Fruit fly (Drosophila melanogaster): ENCODE data around the gene knrl.

The knrl gene

DNA sequence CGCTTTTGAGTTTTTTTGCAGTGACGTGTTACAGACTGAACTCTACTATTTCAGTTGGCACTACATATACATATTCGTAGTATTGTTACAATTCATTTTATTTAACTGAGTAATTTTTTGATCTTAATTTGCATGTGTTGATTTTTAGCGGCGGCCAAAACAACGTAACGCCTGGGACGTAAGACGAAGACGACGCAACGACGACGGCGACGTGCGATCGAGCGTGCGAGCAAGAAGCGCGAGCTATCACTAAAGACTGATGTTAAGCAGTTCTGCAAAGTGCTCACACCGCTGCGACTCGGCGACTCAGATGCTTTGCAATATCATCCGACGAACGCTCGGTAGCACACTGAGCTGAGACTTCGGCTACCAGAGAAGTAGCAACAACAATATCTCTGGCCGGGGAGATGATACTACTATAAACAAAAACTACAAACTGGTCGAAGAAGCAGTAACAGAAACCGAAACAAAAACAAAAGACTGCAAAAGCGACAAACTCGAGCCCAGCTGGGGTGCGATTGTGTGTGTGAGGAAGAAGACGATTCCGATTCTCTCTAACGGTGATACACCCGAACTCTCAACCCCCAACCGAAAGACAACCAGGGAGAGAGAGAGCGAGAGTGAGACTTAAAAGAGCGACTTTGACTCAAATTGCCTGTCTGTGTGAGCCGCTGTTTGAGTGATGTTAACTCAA is at the start of gene knrl:
Gene knrl (minus strand): TSS at position 357 of the 694 bp plus-strand sequence.
- no peak for TF ChIP-seq CG17801 (GFP tag; optimal IDR thresholded peaks at IDR 0.05; ENCODE audit: partially characterized antibody)

DNA sequence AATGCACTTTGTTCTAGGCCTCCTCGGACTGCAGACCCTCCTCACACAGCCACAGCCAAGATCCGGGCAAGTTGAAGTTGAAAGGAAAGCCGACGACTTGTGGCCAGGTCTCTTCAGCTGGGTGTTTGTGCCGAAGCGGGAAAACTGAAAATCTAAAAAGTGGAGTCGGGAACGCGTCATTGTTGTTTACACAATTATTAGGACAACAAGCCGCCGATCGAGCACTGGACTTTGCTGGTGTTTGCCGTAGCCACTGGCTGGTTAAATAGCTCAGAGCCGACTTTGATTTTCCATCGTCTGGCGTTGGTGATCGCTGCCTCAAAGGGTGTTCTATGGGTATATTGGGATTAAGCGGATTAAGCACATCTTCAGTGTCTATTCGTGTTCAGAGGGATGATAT is 46.9 kb upstream of the knrl start:
- no peak for TF ChIP-seq CG17801 (GFP tag; optimal IDR thresholded peaks at IDR 0.05; ENCODE audit: partially characterized antibody)

DNA sequence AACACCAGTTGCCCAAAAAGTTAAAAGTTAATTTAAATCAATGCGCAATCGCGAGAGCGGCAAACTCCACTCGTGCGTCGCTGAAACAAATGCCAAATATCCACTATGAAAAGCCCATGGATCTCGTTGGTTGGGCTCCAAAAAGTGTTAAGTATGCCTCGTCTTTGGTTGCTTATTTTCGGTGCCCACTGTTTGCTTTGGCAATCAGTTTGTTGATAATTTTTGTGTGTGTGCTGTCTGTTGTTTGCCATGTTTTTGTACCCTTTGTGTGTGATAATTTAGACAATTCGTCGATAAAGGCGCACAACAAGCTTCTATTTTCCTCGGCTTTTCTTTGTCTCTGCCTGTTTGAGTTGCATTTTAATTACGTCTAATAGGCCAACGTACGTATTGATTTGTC is 43.5 kb upstream of the knrl start:
- TF ChIP-seq CG17801 (GFP tag; optimal IDR thresholded peaks at IDR 0.05; ENCODE audit: partially characterized antibody): no peak

DNA sequence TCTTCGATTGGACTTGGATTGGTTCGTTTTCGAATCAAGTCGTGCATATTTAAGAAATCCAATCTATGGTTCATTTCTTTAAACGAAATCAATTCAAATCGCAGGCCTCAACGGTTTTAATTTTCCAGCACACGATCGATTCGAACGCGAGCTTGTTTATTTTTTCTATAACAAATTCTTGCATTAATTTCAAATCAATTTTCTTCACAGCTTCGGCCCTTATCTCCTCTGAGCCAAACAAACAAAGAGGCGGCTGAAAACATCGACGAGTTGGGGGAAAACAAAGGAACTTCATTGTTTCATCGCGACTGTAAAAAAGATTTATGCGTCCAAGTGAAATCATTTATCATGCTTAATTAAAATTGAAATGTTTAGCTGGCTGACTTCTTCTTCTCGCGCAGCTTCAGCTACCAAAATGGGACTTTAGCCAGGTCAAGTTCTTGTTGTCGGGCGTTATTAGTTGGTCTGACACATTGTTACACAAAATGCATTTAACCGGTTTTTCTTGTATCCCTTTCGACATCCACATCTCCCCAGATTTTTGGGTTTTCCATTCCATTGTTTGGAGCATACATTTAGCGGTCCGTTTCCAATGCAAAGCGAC is 41.5 kb upstream of the knrl start:
- no peak for TF ChIP-seq CG17801 (GFP tag; optimal IDR thresholded peaks at IDR 0.05; ENCODE audit: partially characterized antibody)

DNA sequence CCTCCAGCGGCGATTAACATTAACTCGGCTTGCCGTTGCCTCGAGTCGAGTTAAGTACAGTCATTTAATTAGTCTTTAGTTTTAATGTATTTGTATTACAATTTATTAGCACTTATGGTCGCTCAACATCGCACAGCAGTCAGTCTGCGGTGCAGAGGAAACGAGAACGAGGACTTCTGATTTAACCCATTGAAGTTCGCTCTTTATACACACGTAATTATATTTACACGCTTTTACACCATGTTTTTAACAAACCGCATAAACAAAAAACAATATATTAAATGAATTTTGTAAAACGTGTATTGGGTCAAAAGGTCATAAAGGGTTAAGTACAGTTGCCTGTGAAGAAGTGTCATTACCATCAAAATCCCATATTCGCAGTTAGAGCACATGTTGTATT is 40.7 kb upstream of the knrl start:
- TF ChIP-seq CG17801 (GFP tag; optimal IDR thresholded peaks at IDR 0.05; ENCODE audit: partially characterized antibody): no peak

DNA sequence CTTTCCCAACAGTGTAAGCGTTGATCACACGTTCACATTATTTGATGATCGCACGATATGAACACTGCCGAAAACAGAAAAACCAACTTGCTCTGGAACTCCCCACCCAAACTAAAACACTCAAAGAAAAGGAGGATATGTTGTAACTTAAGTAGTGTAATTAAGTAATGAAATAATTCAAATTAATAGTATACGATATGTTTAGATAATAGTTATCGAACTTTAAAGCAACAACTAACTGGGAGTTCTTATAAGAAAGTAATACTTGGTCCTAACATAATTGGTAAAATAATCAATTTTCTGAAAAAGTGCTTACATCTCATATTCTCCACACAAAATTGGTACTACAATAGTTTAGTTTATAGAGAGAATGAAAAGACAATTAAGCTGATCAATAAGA is 36.7 kb upstream of the knrl start:
- no peak for TF ChIP-seq CG17801 (GFP tag; optimal IDR thresholded peaks at IDR 0.05; ENCODE audit: partially characterized antibody)

DNA sequence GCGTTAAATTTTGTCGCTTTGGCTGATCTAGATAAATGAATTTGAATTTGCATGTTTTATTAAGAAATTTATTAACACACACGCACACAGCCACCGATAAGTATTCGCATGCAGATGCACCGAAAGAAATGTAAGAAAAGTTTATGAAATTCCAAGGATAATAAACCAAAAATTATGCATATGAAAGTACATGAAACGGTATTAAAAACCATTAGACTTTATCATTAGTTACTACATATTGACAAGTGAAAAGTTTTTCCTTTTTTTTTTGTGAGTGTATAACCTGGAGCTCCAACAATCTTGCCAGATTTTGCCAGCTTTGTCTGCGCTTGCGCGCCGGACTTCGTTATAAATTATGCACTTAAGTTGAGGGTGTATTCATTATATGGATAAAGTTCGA is 28.5 kb upstream of the knrl start:
- TF ChIP-seq CG17801 (GFP tag; optimal IDR thresholded peaks at IDR 0.05; ENCODE audit: partially characterized antibody): no peak

DNA sequence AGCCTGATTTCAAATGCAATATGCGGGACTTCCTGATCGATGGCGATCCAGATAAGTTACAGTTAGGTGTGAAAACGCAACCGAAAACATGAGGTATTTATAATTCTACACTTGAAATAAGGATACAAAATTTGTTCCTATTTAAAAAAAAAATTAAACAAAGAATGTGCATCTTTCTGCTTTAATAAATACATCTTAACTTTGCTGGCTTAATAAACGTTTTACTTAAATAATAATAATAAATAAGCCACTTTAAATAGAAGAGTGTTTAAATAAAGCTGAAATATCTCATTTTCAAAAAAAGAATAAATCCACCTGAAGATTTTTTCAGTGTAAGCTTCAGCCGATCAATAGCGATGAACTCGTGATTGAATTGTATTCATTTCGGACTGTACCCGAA is 24.2 kb upstream of the knrl start:
- no peak for TF ChIP-seq CG17801 (GFP tag; optimal IDR thresholded peaks at IDR 0.05; ENCODE audit: partially characterized antibody)

DNA sequence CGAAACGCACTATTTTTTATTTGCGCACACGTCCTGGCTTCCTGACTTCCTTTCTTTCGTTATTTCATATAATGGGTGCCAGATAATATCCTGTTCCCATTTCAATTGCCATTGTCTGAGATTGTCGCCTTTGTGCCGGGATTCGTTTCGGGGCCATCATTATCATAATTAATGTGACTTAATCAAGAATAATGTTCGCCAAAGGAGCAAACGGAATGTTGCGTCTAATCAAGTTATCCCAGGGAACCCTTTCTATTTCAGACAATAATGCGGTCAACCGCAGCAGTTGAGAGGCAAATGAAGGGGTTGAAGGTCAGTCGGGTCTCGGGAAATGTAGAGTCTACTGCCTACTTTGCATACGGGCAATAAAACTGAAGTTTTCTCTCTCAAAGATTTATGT is 23.3 kb upstream of the knrl start:
- TF ChIP-seq CG17801 (GFP tag; optimal IDR thresholded peaks at IDR 0.05; ENCODE audit: partially characterized antibody): no peak

DNA sequence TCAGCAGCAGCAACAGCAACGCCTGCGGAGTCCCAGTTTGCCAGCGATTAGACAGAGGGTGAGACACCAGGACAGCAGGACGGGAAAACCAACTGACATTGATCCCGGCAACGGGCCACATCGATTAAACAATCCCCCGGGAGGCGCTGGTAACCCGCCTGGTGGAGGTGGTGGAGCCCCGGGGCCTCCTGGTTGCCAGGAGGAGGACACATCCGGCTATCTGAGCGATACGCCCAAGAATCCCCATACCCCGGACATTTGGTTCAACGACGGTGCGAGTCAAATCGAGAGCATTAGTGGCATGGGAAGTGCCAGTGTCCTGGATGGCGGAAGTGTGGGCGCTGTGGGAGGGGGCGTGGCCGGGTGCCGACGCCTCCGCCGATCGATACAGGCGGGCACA is 17.4 kb upstream of the knrl start:
- no peak for TF ChIP-seq CG17801 (GFP tag; optimal IDR thresholded peaks at IDR 0.05; ENCODE audit: partially characterized antibody)

DNA sequence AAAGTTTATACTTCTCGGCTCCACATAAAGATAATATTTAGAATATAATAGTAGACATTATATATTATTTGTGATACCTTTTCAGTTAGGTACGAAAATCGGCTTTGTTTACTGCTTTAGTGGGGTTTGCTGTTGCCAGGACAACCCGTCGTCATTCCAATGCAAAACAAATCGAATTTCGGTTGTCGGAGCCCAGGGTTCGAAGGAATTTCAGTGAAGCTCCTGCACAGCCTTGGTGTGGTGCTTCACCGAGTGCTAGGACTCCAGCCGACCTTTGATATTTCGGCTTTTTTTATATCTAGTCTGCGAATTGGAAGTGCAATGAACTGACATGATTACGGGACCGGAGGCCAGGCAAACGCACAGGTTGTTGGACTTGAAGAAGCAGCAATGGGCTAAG is 16.4 kb upstream of the knrl start, which contains the start of gene CG13251:
Gene CG13251 (plus strand): TSS at position 301 of the 400 bp plus-strand sequence.
- TF ChIP-seq CG17801 (GFP tag; optimal IDR thresholded peaks at IDR 0.05; ENCODE audit: partially characterized antibody): no peak

DNA sequence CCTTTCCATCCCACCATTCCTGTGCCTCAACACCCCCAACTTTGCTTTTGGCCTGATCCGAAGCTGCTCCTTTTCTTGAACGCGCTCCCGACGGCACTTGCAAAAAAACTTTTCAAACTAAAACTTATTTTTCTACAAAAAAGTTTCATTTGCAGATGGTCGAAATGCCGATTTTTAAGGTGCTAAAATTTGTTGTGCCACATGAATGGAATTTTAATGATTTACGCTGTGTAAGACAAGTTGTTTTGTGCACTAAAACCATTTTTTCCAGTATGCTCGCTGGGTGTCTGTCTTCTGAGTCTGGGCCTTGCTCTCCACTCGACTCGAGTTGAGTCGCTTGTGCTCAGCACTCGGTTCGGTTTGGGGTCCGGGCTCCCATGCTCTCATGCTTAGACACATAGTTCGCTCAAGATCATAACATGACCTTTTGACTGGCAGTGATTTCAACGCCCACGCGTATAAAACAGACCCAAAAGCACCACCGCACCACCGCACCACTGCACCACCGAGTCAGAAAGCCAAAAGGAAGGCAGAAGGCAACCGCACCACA is 15.2 kb upstream of the knrl start:
- TF ChIP-seq CG17801 (GFP tag; optimal IDR thresholded peaks at IDR 0.05; ENCODE audit: partially characterized antibody): no peak

DNA sequence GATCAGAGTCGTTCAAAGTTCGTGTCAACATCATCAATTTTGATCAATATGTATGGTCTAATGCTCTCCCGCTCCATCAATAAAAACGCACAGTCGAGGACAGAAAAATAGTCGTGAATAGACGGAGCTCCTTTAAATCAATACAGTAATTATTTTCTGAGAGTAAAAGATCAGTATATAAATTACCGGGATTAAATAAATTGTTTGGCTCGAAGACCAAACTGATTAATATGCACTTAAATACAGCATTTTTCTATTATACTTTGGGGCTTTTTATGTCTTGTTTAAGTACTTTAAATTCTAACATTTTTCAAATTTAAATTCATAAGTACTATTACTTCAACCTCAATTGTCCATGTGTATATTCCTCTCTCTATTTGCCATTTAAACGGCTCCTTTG is 14.0 kb upstream of the knrl start:
- TF ChIP-seq CG17801 (GFP tag; optimal IDR thresholded peaks at IDR 0.05; ENCODE audit: partially characterized antibody): no peak

DNA sequence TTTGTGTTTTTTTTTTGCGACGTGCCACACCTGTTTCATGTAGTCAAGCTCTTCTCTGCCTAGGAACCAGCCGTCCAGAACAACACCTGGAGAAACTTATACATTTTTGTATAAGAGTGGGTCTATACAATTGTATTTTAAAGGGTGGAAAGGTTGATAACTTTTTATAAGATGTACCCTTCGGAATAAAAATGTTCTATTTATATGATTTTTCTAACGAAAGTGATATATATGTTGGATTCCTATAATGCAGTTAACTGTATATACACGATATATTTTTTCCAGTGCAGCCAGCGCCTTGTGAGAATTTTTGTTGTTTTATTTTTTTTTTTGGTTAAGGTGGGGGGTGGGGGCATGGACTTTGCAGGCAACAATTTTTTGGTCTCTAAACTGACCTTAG is 11.9 kb upstream of the knrl start:
- TF ChIP-seq CG17801 (GFP tag; optimal IDR thresholded peaks at IDR 0.05; ENCODE audit: partially characterized antibody): no peak

DNA sequence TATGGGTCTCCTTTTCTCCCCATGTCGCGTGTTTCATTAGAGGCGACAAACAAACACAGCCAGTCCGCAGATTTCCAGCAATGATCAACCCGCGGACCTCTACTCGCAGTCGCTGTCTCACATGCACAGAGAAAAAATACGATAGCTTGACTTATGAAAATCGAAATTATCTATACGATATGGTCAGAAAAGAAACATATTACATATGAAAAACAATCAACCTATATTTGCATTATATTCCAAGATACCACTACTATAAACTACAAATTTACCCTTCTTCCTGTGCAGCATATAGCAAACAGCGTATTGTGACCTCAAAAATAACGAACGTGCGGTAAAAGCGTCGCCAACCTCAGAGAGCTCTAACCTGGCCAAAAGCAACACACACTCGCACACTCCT is 11.4 kb upstream of the knrl start:
- TF ChIP-seq CG17801 (GFP tag; optimal IDR thresholded peaks at IDR 0.05; ENCODE audit: partially characterized antibody): no peak

DNA sequence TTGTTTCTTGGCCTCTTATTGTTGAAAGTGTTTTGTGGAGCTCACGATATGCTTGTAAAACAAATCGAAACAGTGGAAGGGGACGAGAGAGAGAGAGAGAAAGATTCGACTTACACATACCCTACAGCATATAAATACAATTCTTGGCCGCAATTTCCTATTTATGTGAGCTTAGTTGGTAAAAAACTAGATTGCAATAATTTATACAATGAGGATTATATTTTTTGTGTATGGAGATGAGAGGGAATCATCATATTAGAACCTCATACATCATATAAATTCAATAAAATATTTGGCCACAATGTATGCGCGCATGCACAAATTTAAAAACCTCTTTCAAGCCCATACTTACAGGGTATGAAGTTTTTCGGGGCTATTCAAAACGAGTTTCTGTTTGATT is 10.1 kb upstream of the knrl start:
- TF ChIP-seq CG17801 (GFP tag; optimal IDR thresholded peaks at IDR 0.05; ENCODE audit: partially characterized antibody): no peak

Measured in ovary, adult (tissue).